Worm (Caenorhabditis elegans): Measurements from ENCODE around the gene T23B5.6.

DNA sequence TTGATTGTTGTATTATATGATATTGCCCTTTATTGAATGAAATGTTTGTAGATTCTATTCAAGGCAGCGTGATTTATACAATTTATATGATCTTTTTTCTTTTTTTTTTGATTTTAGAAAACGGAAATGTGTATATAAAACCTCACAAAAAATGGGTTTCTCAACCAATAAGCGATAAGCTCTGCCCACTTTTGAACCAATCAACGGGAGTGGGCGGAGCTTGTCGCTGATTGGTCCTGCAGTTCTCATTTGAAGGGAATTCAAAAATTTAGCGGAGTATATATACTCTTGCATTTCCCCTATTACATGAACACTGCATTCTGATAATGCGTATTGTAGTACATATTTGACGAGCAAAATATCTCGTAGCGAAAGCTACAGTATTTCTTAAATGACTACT, 26.4 kb downstream of the T23B5.6 start:
- TF ChIP-seq ref-1 (GFP tag; conservative IDR thresholded peaks at IDR 0.05) (no peak), med-1 (GFP tag; optimal IDR thresholded peaks at IDR 0.05; ENCODE audit: insufficient read depth) (no peak), tab-1 (GFP tag; IDR thresholded peaks at IDR 0.05) (no peak)
